Worm (Caenorhabditis elegans) whole organism, late embryonic: ENCODE measurements around the gene grd-6.

Experiments
- C38D4.7 ChIP-seq: fragments of 200-800 bp; sonication (Bioruptor generic); optimal IDR thresholded peaks from 2 replicates; lab custom pipeline; 2018; ENCODE audit warnings: mild to moderate bottlenecking, missing genetic modification characterization, moderate library complexity, missing compliant biosample characterization
- K02D7.2 ChIP-seq: sonication (generic microtip); optimal IDR thresholded peaks from 2 replicates; lab custom pipeline; 2017; ENCODE audit warnings: mild to moderate bottlenecking, missing genetic modification characterization, missing compliant biosample characterization
- Y22D7AL.16 ChIP-seq: sonication (generic microtip); optimal IDR thresholded peaks from 2 replicates; lab custom pipeline; 2016; ENCODE audit warnings: missing genetic modification characterization, missing compliant biosample characterization
- ahr-1 ChIP-seq: sonication (generic microtip); optimal IDR thresholded peaks from 2 replicates; lab custom pipeline; 2016; ENCODE audit warnings: missing genetic modification characterization, missing compliant biosample characterization
- ceh-14 ChIP-seq: sonication (generic microtip); optimal IDR thresholded peaks from 2 replicates; lab custom pipeline; 2016; ENCODE audit warnings: missing genotype, missing genetic modification characterization, missing compliant biosample characterization
- ceh-18 ChIP-seq: sonication (generic microtip); optimal IDR thresholded peaks from 2 replicates; lab custom pipeline; 2016; ENCODE audit warnings: missing genetic modification characterization, missing compliant biosample characterization
- ceh-19 ChIP-seq: fragments of 200-800 bp; sonication (Bioruptor generic); optimal IDR thresholded peaks from 2 replicates; lab custom pipeline; 2018; ENCODE audit warnings: mild to moderate bottlenecking, missing genetic modification characterization, missing compliant biosample characterization
- ceh-2 ChIP-seq: sonication (generic microtip); optimal IDR thresholded peaks from 2 replicates; lab custom pipeline; 2016; ENCODE audit warnings: missing genotype, missing genetic modification characterization, missing compliant biosample characterization
- ceh-22 ChIP-seq: sonication (generic microtip); optimal IDR thresholded peaks from 2 replicates; lab custom pipeline; 2017; ENCODE audit warnings: missing biosample characterization, missing genetic modification characterization
- ceh-24 ChIP-seq: sonication (generic microtip); optimal IDR thresholded peaks from 2 replicates; lab custom pipeline; 2016; ENCODE audit warnings: mild to moderate bottlenecking, missing genetic modification characterization, missing compliant biosample characterization
- ceh-45 ChIP-seq: fragments of 200-800 bp; sonication (Bioruptor generic); IDR thresholded peaks from 2 replicates; pipeline ENCODE4 v1.3.6; 2022; ENCODE audit warnings: missing genetic modification reagents, missing genetic modification characterization, missing compliant biosample characterization
- ceh-48 ChIP-seq: sonication (generic microtip); optimal IDR thresholded peaks from 2 replicates; lab custom pipeline; 2016; ENCODE audit warnings: missing genetic modification characterization, inconsistent platforms, missing compliant biosample characterization
- ceh-6 ChIP-seq: fragments of 200-800 bp; sonication (Bioruptor generic); optimal IDR thresholded peaks from 2 replicates; lab custom pipeline; 2018; ENCODE audit warnings: mild to moderate bottlenecking, missing genetic modification characterization, missing compliant biosample characterization
- ceh-9 ChIP-seq: sonication (generic microtip); optimal IDR thresholded peaks from 2 replicates; lab custom pipeline; 2016; ENCODE audit warnings: mild to moderate bottlenecking, missing genetic modification characterization, inconsistent platforms, missing compliant biosample characterization
- che-1 ChIP-seq: sonication (generic microtip); optimal IDR thresholded peaks from 2 replicates; lab custom pipeline; 2016; ENCODE audit warnings: mild to moderate bottlenecking, missing genetic modification characterization, missing compliant biosample characterization
- dmd-4 ChIP-seq: sonication (generic microtip); optimal IDR thresholded peaks from 2 replicates; lab custom pipeline; 2016; ENCODE audit warnings: borderline replicate concordance, missing genetic modification characterization, missing compliant biosample characterization
- elt-4 ChIP-seq: sonication (generic microtip); optimal IDR thresholded peaks from 2 replicates; lab custom pipeline; 2016; ENCODE audit warnings: missing genetic modification characterization, missing compliant biosample characterization
- eyg-1 ChIP-seq: sonication (generic microtip); optimal IDR thresholded peaks from 2 replicates; lab custom pipeline; 2016; ENCODE audit warnings: missing genotype, missing genetic modification characterization, missing compliant biosample characterization
- fkh-10 ChIP-seq: fragments of 150-350 bp; optimal IDR thresholded peaks from 2 replicates; lab custom pipeline; 2014; ENCODE audit warnings: missing biosample characterization, missing genetic modification reagents, missing genetic modification characterization
- fkh-6 ChIP-seq: sonication (generic microtip); optimal IDR thresholded peaks from 2 replicates; lab custom pipeline; 2016; ENCODE audit warnings: missing genetic modification characterization, missing compliant biosample characterization
- gmeb-2 ChIP-seq: sonication (generic microtip); optimal IDR thresholded peaks from 2 replicates; lab custom pipeline; 2016; ENCODE audit warnings: missing genetic modification characterization, inconsistent platforms, missing compliant biosample characterization
- hlh-30 ChIP-seq: sonication (generic microtip); optimal IDR thresholded peaks from 2 replicates; lab custom pipeline; 2017; ENCODE audit warnings: antibody characterized with exemption, missing genetic modification characterization, missing compliant biosample characterization; ENCODE audit not compliant: insufficient read depth
- hlh-6 ChIP-seq: sonication (generic microtip); optimal IDR thresholded peaks from 2 replicates; lab custom pipeline; 2016; ENCODE audit warnings: missing genotype, missing genetic modification characterization, missing compliant biosample characterization
- hlh-8 ChIP-seq: sonication (generic microtip); optimal IDR thresholded peaks from 2 replicates; lab custom pipeline; 2016; ENCODE audit warnings: missing genotype, missing genetic modification characterization, missing compliant biosample characterization
- lin-11 ChIP-seq: fragments of 200-800 bp; sonication (Bioruptor generic); optimal IDR thresholded peaks from 2 replicates; lab custom pipeline; 2018; ENCODE audit warnings: mild to moderate bottlenecking, missing genetic modification characterization, missing compliant biosample characterization
- nfya-1 ChIP-seq: sonication (generic microtip); optimal IDR thresholded peaks from 2 replicates; lab custom pipeline; 2017; ENCODE audit warnings: missing genetic modification characterization, mild to moderate bottlenecking, missing compliant biosample characterization, antibody characterized with exemption, moderate library complexity
- nhr-232 ChIP-seq: sonication (generic microtip); optimal IDR thresholded peaks from 2 replicates; lab custom pipeline; 2016; ENCODE audit warnings: missing genetic modification characterization, missing compliant biosample characterization
- odd-2 ChIP-seq: sonication (generic microtip); optimal IDR thresholded peaks from 2 replicates; lab custom pipeline; 2017; ENCODE audit warnings: antibody characterized with exemption, mild to moderate bottlenecking, missing genetic modification characterization, missing compliant biosample characterization
- pag-3 ChIP-seq: sonication (generic microtip); optimal IDR thresholded peaks from 2 replicates; lab custom pipeline; 2016; ENCODE audit warnings: missing compliant biosample characterization, missing genetic modification characterization, borderline replicate concordance
- pat-9 ChIP-seq: fragments of 200-800 bp; sonication (Bioruptor generic); optimal IDR thresholded peaks from 2 replicates; lab custom pipeline; 2018; ENCODE audit warnings: mild to moderate bottlenecking, missing genetic modification characterization, moderate library complexity, missing compliant biosample characterization
- pax-1 ChIP-seq: fragments of 150-350 bp; optimal IDR thresholded peaks from 2 replicates; lab custom pipeline; 2014; ENCODE audit warnings: missing biosample characterization, missing genetic modification characterization
- pha-2 ChIP-seq: sonication (generic microtip); optimal IDR thresholded peaks from 2 replicates; lab custom pipeline; 2017; ENCODE audit warnings: mild to moderate bottlenecking, missing genetic modification characterization, missing compliant biosample characterization
- pha-4 ChIP-seq: fragments of 150-350 bp; optimal IDR thresholded peaks from 2 replicates; lab custom pipeline; 2018; ENCODE audit warnings: missing biosample characterization, missing genetic modification reagents, missing genetic modification characterization
- pqm-1 ChIP-seq: sonication (generic microtip); optimal IDR thresholded peaks from 2 replicates; lab custom pipeline; 2016; ENCODE audit warnings: missing genetic modification characterization, missing compliant biosample characterization
- pros-1 ChIP-seq: fragments of 150-350 bp; optimal IDR thresholded peaks from 2 replicates; lab custom pipeline; 2014; ENCODE audit warnings: missing biosample characterization, missing genetic modification reagents, missing genetic modification characterization
- ref-2 ChIP-seq: sonication (generic microtip); optimal IDR thresholded peaks from 2 replicates; lab custom pipeline; 2016; ENCODE audit warnings: missing genetic modification characterization, missing compliant biosample characterization
- rnt-1 ChIP-seq: sonication (generic microtip); optimal IDR thresholded peaks from 2 replicates; lab custom pipeline; 2016; ENCODE audit warnings: missing genetic modification characterization, missing compliant biosample characterization
- sdc-2 ChIP-seq: sonication (generic microtip); optimal IDR thresholded peaks from 2 replicates; lab custom pipeline; 2016; ENCODE audit warnings: missing genotype, missing genetic modification characterization, missing compliant biosample characterization
- sox-2 ChIP-seq: fragments of 200-800 bp; sonication (Bioruptor generic); IDR thresholded peaks from 2 replicates; pipeline ENCODE4 v1.3.6; 2022; ENCODE audit warnings: missing genetic modification reagents, missing genetic modification characterization, missing compliant biosample characterization
- syd-9 ChIP-seq: sonication (generic microtip); optimal IDR thresholded peaks from 2 replicates; lab custom pipeline; 2016; ENCODE audit warnings: mild to moderate bottlenecking, missing genetic modification characterization, moderate library complexity, missing compliant biosample characterization
- tbx-7 ChIP-seq: sonication (generic microtip); optimal IDR thresholded peaks from 2 replicates; lab custom pipeline; 2016; ENCODE audit warnings: missing genotype, missing genetic modification characterization, missing compliant biosample characterization
- ttx-3 ChIP-seq: sonication (generic microtip); optimal IDR thresholded peaks from 2 replicates; lab custom pipeline; 2016; ENCODE audit warnings: missing genetic modification reagents, missing genetic modification characterization, missing compliant biosample characterization
- unc-3 ChIP-seq, 2 experiments: fragments of 200-800 bp in 1 of 2; sonication (Bioruptor generic) in 1 of 2; sonication (generic microtip) in 1 of 2; conservative IDR thresholded peaks in 1 of 2; optimal IDR thresholded peaks in 1 of 2; 2 replicates each; pipeline versions ENCODE4 v1.3.6 to Lab custom; 2016 to 2022; ENCODE audit warnings: missing compliant biosample characterization in 2 of 2, missing genetic modification characterization in 2 of 2, missing genetic modification reagents in 1 of 2
- unc-42 ChIP-seq: sonication (generic microtip); optimal IDR thresholded peaks from 2 replicates; lab custom pipeline; 2016; ENCODE audit warnings: missing genotype, missing genetic modification characterization, missing compliant biosample characterization
- unc-55 ChIP-seq: sonication (generic microtip); optimal IDR thresholded peaks from 2 replicates; lab custom pipeline; 2017; ENCODE audit warnings: missing biosample characterization, missing genetic modification reagents, missing genetic modification characterization
- unc-86 ChIP-seq: sonication (generic microtip); optimal IDR thresholded peaks from 2 replicates; lab custom pipeline; 2016; ENCODE audit warnings: missing genetic modification characterization, missing compliant biosample characterization
- zip-5 ChIP-seq: sonication (generic microtip); optimal IDR thresholded peaks from 2 replicates; lab custom pipeline; 2016; ENCODE audit warnings: missing genetic modification characterization, missing compliant biosample characterization
- ztf-16 ChIP-seq: sonication (generic microtip); optimal IDR thresholded peaks from 2 replicates; lab custom pipeline; 2017; ENCODE audit warnings: missing genetic modification characterization, missing compliant biosample characterization

grd-6 gene

DNA sequence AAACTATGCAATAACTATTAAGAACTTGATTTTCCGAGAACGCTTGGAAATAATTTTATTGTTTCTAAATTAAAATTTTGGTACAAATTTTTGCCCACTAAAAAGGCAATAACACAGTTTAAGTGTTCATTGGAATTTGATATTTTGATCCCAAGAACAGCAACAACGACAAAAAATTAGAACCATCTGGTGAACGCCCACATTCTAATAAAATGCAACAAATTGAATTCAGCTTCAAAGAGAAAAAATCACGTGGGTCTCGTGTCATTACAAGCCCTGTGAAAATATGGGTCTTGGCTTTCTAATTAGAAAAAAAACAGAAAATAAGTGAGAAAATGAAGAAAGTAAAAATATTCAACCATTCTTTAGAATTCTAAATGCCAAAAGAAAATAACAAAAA is 50.2 kb downstream of the grd-6 start:
- no peak for TF ChIP-seq unc-86 (tag; lab: Kevin White, UChicago)
- no peak for TF ChIP-seq hlh-8 (tag; lab: Kevin White, UChicago)
- no peak for TF ChIP-seq unc-3 (GFP tag; conservative IDR thresholded peaks at IDR 0.05; lab: Robert Waterston, UW)
- TF ChIP-seq unc-3 (tag; optimal IDR thresholded peaks at IDR 0.05; lab: Kevin White, UChicago) = no peak
- TF ChIP-seq eyg-1 = no peak
- TF ChIP-seq ahr-1 (tag; lab: Kevin White, UChicago) = no peak

DNA sequence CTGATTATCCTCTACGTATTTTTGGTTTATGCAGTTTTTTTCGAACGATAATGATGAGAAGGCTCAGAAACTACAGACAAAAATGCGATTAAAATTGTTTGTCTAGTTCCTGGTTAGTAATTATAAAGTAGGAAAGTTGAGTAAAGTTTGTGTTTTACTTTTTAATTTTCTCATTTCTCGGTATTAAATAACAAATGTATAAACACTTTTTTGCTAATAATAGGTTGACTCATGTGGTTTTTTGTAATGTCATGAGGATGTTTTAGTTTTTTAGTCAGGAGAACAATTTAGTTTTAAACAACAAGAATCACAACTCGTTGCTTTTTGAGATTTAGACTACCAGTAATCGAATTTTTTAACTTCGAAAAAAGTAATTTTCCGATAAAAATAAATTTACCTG is 51.0 kb downstream of the grd-6 start:
- TF ChIP-seq rnt-1 = no peak
- TF ChIP-seq pqm-1 (tag; lab: Kevin White, UChicago) = no peak
- TF ChIP-seq tbx-7 (tag; lab: Kevin White, UChicago) = no peak
- no peak for TF ChIP-seq ztf-16 (tag; lab: Kevin White, UChicago)
- no peak for TF ChIP-seq elt-4 (tag; lab: Kevin White, UChicago)
- TF ChIP-seq pat-9 = no peak
- no peak for TF ChIP-seq sdc-2
- no peak for TF ChIP-seq ceh-9 (tag; lab: Kevin White, UChicago)
- no peak for TF ChIP-seq ttx-3 (tag; lab: Kevin White, UChicago)
- no peak for TF ChIP-seq unc-55 (GFP tag; lab: Kevin White, UChicago)
- no peak for TF ChIP-seq che-1 (tag; lab: Kevin White, UChicago)

DNA sequence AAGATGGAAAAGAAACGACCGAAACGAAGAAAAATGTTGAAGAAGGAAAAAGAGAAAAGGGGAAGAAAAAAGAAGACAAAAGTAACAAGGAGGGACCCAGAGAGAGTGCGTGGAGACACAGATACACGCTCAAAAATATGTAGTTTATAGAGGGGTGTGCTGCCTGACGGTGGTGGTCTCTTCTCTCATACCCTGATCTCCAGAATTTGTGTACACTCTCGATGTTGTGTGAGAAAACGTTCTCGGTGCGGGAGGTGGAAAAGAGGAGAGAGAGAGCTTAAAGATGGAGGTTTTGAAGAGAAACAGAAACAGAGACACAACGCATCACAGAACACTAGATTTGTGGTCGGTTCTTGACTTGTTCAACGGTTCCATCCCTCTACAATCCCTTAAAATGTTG is 51.9 kb downstream of the grd-6 start:
- no peak for TF ChIP-seq sdc-2
- no peak for TF ChIP-seq lin-11 (tag; lab: Kevin White, UChicago)
- no peak for TF ChIP-seq hlh-8 (tag; lab: Kevin White, UChicago)
- TF ChIP-seq ceh-14 = no peak
- TF ChIP-seq ceh-19 (GFP tag; lab: Kevin White, UChicago) = peak; percentile 7
- TF ChIP-seq ceh-48 = no peak
- no peak for TF ChIP-seq pha-2 (tag; lab: Kevin White, UChicago)
- no peak for TF ChIP-seq pax-1
- TF ChIP-seq ceh-45 = no peak
- TF ChIP-seq pqm-1 (tag; lab: Kevin White, UChicago) = no peak
- no peak for TF ChIP-seq zip-5
- no peak for TF ChIP-seq pag-3 (tag; lab: Kevin White, UChicago)
- TF ChIP-seq ceh-22 = no peak
- no peak for TF ChIP-seq hlh-30 (tag; lab: Kevin White, UChicago)
- peak; percentile 56 for TF ChIP-seq unc-42
- no peak for TF ChIP-seq ztf-16 (tag; lab: Kevin White, UChicago)
- no peak for TF ChIP-seq nhr-232
- TF ChIP-seq ceh-6 (GFP tag; lab: Kevin White, UChicago) = no peak
- TF ChIP-seq fkh-6 (tag; lab: Kevin White, UChicago) = no peak
- TF ChIP-seq Y22D7AL.16 (tag; lab: Kevin White, UChicago) = no peak
- no peak for TF ChIP-seq gmeb-2 (tag; lab: Kevin White, UChicago)
- no peak for TF ChIP-seq ref-2 (tag; lab: Kevin White, UChicago)
- TF ChIP-seq fkh-10 (GFP tag; lab: Kevin White, UChicago) = no peak
- no peak for TF ChIP-seq pat-9
- peak; percentile 69 for TF ChIP-seq nfya-1 (tag; lab: Kevin White, UChicago)
- TF ChIP-seq C38D4.7 (GFP tag; lab: Kevin White, UChicago) = no peak
- no peak for TF ChIP-seq elt-4 (tag; lab: Kevin White, UChicago)
- no peak for TF ChIP-seq sox-2 (GFP tag; lab: Robert Waterston, UW)
- TF ChIP-seq dmd-4 (tag; lab: Kevin White, UChicago) = no peak
- TF ChIP-seq hlh-6 (tag; lab: Kevin White, UChicago) = no peak
- no peak for TF ChIP-seq che-1 (tag; lab: Kevin White, UChicago)
- TF ChIP-seq eyg-1 = no peak
- no peak for TF ChIP-seq ceh-24
- no peak for TF ChIP-seq pros-1 (tag; lab: Kevin White, UChicago)
- peak; percentile 66 for TF ChIP-seq ceh-18
- no peak for TF ChIP-seq syd-9 (tag; lab: Kevin White, UChicago)
- TF ChIP-seq ceh-2 (tag; lab: Kevin White, UChicago) = peak; percentile 26
- TF ChIP-seq odd-2 = no peak
- TF ChIP-seq K02D7.2 = no peak
- TF ChIP-seq pha-4 (tag; lab: Kevin White, UChicago) = no peak
